Worm (Caenorhabditis elegans): ENCODE measurements around the gene arrd-7.

- TF ChIP-seq lsy-2 (tag; optimal IDR thresholded peaks at IDR 0.05) (no peak), nhr-28 (tag; optimal IDR thresholded peaks at IDR 0.05) (peak; percentile 61), snpc-4 (tag; optimal IDR thresholded peaks at IDR 0.05) (no peak), ZK546.5 (tag; optimal IDR thresholded peaks at IDR 0.05) (no peak), egl-27 (tag; optimal IDR thresholded peaks at IDR 0.05) (no peak), saeg-2 (GFP tag; IDR thresholded peaks at IDR 0.05) (no peak), hif-1 (tag; optimal IDR thresholded peaks at IDR 0.05) (peak in 1 of 2 experiments; percentile 21), nhr-76 (tag; optimal IDR thresholded peaks at IDR 0.05) (no peak), ceh-82 (tag; optimal IDR thresholded peaks at IDR 0.05) (no peak), fkh-10 (GFP tag; optimal IDR thresholded peaks at IDR 0.05) (no peak), skn-1 (tag; optimal IDR thresholded peaks at IDR 0.05) (no peak), dmd-6 (GFP tag; IDR thresholded peaks at IDR 0.05) (peak; percentile 75; the same call in 1 of the 2 replicates), nhr-237 (tag; optimal IDR thresholded peaks at IDR 0.05) (no peak), mdt-29 (GFP tag; IDR thresholded peaks at IDR 0.05) (no peak)
Measured at ce11 chrII:12027697-12028245, 34.6 kb downstream of the arrd-7 start, which contains the start of gene Y17G7B.8.

Data from whole organism, L4 larva.